Worm (Caenorhabditis elegans) whole organism, young adult: ENCODE results near the gene sod-3.

Experiments
- C06A6.2 ChIP-seq: fragments of 200-800 bp; sonication (Bioruptor generic); conservative IDR thresholded peaks from 2 replicates; pipeline ENCODE4 v1.3.6; 2022; ENCODE audit warnings: missing genetic modification characterization, missing compliant biosample characterization
- F23B12.7 ChIP-seq: sonication (generic microtip); optimal IDR thresholded peaks from 2 replicates; lab custom pipeline; 2017; ENCODE audit warnings: missing genetic modification characterization, mild to moderate bottlenecking, missing compliant biosample characterization, antibody characterized with exemption, moderate library complexity; ENCODE audit not compliant: insufficient read depth
- ZK185.1 ChIP-seq: sonication (generic microtip); optimal IDR thresholded peaks from 2 replicates; lab custom pipeline; 2016; ENCODE audit warnings: mild to moderate bottlenecking, missing genetic modification characterization, missing compliant biosample characterization; ENCODE audit not compliant: poor library complexity, severe bottlenecking
- athp-1 ChIP-seq: sonication (generic microtip); optimal IDR thresholded peaks from 2 replicates; lab custom pipeline; 2017; ENCODE audit warnings: mild to moderate bottlenecking, missing genetic modification characterization, missing compliant biosample characterization
- bed-2 ChIP-seq: fragments of 200-800 bp; sonication (Bioruptor generic); IDR thresholded peaks from 2 replicates; pipeline ENCODE4 v1.3.6; 2022; ENCODE audit warnings: missing genetic modification reagents, missing genetic modification characterization, missing compliant biosample characterization
- ceh-58 ChIP-seq: fragments of 200-800 bp; sonication (Bioruptor generic); IDR thresholded peaks from 2 replicates; pipeline ENCODE4 v1.3.6; 2022; ENCODE audit warnings: missing genetic modification characterization, missing compliant biosample characterization
- ceh-79 ChIP-seq: sonication (generic microtip); optimal IDR thresholded peaks from 2 replicates; lab custom pipeline; 2017; ENCODE audit warnings: mild to moderate bottlenecking, missing genetic modification characterization, missing compliant biosample characterization
- dpff-1 ChIP-seq: sonication (generic microtip); optimal IDR thresholded peaks from 2 replicates; lab custom pipeline; 2017; ENCODE audit warnings: mild to moderate bottlenecking, missing genetic modification characterization, missing compliant biosample characterization
- let-526 ChIP-seq: fragments of 200-800 bp; sonication (Bioruptor generic); IDR thresholded peaks from 2 replicates; pipeline ENCODE4 v1.3.6; 2022; ENCODE audit warnings: missing genetic modification reagents, missing genetic modification characterization, missing compliant biosample characterization
- mes-4 ChIP-seq: sonication (generic microtip); optimal IDR thresholded peaks from 2 replicates; lab custom pipeline; 2016; ENCODE audit warnings: missing genotype, missing genetic modification characterization, missing compliant biosample characterization
- nhr-80 ChIP-seq: sonication (generic microtip); optimal IDR thresholded peaks from 2 replicates; lab custom pipeline; 2016; ENCODE audit warnings: missing genetic modification characterization, missing compliant biosample characterization
- pha-4 ChIP-seq: fragments of 150-350 bp; sonication (generic microtip); optimal IDR thresholded peaks from 2 replicates; lab custom pipeline; 2014; ENCODE audit warnings: missing biosample characterization, missing genetic modification reagents, missing genetic modification characterization
- unc-130 ChIP-seq: sonication (generic microtip); optimal IDR thresholded peaks from 2 replicates; lab custom pipeline; 2016; ENCODE audit warnings: missing genetic modification reagents, missing genetic modification characterization, missing compliant biosample characterization
- unc-62 ChIP-seq: fragments of 150-350 bp; optimal IDR thresholded peaks from 2 replicates; lab custom pipeline; 2014; ENCODE audit warnings: missing biosample characterization, missing genetic modification reagents, missing genetic modification characterization

DNA sequence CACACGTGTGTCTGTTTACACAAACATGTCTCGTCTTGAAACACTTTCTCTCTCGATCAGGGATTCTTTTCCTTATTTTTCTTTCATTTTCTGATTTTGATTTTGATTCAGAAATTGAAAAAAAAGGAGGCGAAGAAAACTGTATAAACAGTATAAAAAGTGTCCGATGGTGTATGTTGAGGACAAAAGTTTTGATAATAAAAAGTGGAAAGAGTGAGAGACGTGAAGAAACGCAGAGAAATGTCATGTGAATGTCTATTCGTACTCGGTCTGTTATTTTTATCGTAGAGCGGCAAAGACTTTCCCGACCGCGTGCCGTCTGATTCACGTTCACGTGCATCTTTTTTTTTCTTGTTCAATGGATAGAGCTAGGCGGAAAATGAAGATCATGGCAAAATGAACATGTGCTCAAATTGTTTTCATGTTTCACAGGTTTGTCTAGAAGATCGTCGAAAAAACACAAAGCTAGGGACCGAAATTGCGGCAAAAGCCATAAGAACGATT, 28.8 kb upstream of the sod-3 start:
- TF ChIP-seq athp-1: no peak
- TF ChIP-seq unc-62 (GFP tag; lab: Kevin White, UChicago): peak; percentile 40
- no peak for TF ChIP-seq ceh-58 (GFP tag; lab: Robert Waterston, UW)
- TF ChIP-seq unc-130: no peak
- TF ChIP-seq bed-2: no peak
- TF ChIP-seq pha-4 (tag; lab: Kevin White, UChicago): peak; percentile 87
- peak; percentile 29 for TF ChIP-seq ZK185.1 (tag; lab: Kevin White, UChicago)
- no peak for TF ChIP-seq mes-4 (tag; lab: Kevin White, UChicago)
- no peak for TF ChIP-seq ceh-79 (tag; lab: Kevin White, UChicago)
- peak; percentile 87 for TF ChIP-seq nhr-80 (tag; lab: Kevin White, UChicago)
- TF ChIP-seq C06A6.2 (GFP tag; lab: Robert Waterston, UW): peak; percentile 63; the same call in 1 of the 2 replicates
- peak; percentile 40 for TF ChIP-seq F23B12.7
- TF ChIP-seq let-526 (GFP tag; lab: Robert Waterston, UW): no peak
- no peak for TF ChIP-seq dpff-1
